Fruit fly (Drosophila melanogaster) S2 (cell line): ENCODE results near the gene CG14079.

Experiments
- CG8478 ChIP-seq: fragments of >200 bp; optimal IDR thresholded peaks from 2 replicates; lab custom pipeline; 2018
- CTCF ChIP-seq, 2 experiments: fragments of >200 bp; optimal IDR thresholded peaks; 2 replicates each; lab custom pipeline; 2018

DNA sequence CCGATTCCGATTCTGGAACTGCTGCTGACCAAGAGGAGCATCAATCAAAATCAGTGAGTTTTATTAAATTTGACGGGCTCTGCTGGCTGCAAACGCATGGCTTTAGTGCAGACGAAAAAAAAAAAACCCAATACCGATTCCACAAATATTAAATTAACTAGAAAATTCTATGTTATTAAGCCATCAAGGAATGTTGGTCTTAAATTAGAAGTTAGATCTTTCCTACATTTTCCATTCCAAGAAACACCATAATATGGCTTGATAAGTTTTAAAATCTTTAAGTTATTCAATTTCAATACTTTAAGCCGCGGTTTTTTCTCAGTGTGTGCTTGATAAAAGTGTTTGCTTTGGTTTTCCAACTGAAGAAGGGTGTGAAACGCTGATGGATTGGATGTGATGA lies 49.4 kb downstream of the CG14079 start:
- no peak for TF ChIP-seq CTCF (optimal IDR thresholded peaks at IDR 0.05; lab: Kevin White, UChicago)
- TF ChIP-seq CG8478 (lab: Kevin White, UChicago): no peak
